Worm (Caenorhabditis elegans): ENCODE results near the gene F07C6.3.
A peak's percentile ranks its signal among the peaks of the same experiment; 100 is the strongest.

F07C6.3 gene

DNA sequence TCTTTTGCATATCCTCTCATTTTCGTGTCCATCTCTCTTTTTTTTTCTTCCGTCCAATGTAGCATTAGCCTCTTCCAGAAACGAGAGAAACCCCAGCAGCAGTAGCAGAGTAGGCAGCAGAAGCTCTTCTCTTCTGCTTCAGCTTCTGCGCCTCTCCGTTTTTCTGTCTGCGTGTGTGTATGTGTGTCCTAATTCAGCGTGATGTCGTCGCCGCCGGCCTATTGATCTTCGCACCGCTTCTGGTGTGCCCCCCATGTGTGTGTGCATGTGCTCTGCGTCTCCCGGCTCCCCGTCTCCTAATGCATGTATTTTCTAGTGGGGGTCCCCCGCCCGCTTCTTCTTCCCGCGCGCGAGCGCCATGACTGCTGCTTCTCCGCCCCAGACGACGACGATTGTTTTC lies 17.6 kb upstream of the F07C6.3 start:
- TF ChIP-seq flt-1 (GFP tag; IDR thresholded peaks at IDR 0.05) (peak; percentile 62; the same call in 1 of the 2 replicates), ztf-29 (GFP tag; IDR thresholded peaks at IDR 0.05) (no peak)

DNA sequence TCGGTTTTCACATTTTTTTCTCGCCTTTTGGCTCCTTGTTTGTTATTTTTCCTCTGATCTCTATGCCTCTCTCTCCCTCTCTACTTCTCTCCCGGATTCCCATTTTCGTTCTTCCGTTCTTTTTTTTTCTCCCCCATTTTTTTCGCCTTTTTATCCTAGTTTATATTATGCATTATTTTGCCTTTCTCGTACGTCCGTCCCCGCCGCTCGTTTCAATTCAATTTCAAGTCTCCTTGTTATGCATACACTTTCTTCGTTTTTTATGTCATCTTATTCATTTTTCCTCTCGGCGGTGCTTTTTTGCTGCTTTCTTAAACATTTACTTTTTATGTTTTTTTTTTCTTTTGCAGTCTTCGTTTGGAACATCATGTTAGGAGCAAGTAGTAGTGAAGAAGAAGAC lies 15.5 kb upstream of the F07C6.3 start, which contains the start of gene unc-31:
Gene unc-31, plus strand, starts transcription at position 349 of the 400 bp plus-strand sequence.
- TF ChIP-seq ztf-23 (GFP tag; IDR thresholded peaks at IDR 0.05): no peak
- no peak for TF ChIP-seq cog-1 (tag; optimal IDR thresholded peaks at IDR 0.05)
- TF ChIP-seq ztf-29 (GFP tag; IDR thresholded peaks at IDR 0.05): no peak
- no peak for TF ChIP-seq tab-1 (GFP tag; IDR thresholded peaks at IDR 0.05)
- TF ChIP-seq klf-2 (GFP tag; conservative IDR thresholded peaks at IDR 0.05): no peak
- no peak for TF ChIP-seq med-1 (GFP tag; optimal IDR thresholded peaks at IDR 0.05; ENCODE audit: insufficient read depth)
- no peak for TF ChIP-seq T22C8.4 (GFP tag; IDR thresholded peaks at IDR 0.05)
- no peak for TF ChIP-seq flt-1 (GFP tag; IDR thresholded peaks at IDR 0.05)
- TF ChIP-seq ref-1 (GFP tag; conservative IDR thresholded peaks at IDR 0.05): no peak

DNA sequence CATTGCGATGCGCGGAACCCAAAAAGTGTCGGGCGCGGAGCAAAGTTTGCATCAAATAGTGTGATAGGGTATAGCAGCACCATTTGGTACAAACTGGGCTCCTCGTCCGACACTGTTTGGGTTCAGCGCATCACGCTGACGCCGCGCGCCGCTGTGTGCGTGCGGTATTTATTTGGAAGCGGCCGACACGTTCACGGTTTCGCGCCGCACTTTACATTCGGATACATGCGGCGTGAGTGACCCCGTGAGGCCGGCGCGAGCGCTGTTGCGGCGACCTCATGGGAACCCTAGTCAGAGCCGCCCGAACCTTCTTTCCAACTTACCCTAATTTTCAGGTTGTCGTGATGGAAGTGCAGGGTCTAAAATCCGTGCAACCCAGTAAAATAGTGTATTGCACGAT lies 8.1 kb upstream of the F07C6.3 start:
- TF ChIP-seq flt-1 (GFP tag; IDR thresholded peaks at IDR 0.05) (no peak), T22C8.4 (GFP tag; IDR thresholded peaks at IDR 0.05) (no peak), ref-1 (GFP tag; conservative IDR thresholded peaks at IDR 0.05) (no peak), ztf-23 (GFP tag; IDR thresholded peaks at IDR 0.05) (no peak), ztf-29 (GFP tag; IDR thresholded peaks at IDR 0.05) (no peak), cog-1 (tag; optimal IDR thresholded peaks at IDR 0.05) (no peak), med-1 (GFP tag; optimal IDR thresholded peaks at IDR 0.05; ENCODE audit: insufficient read depth) (no peak), tab-1 (GFP tag; IDR thresholded peaks at IDR 0.05) (no peak), klf-2 (GFP tag; conservative IDR thresholded peaks at IDR 0.05) (no peak)

DNA sequence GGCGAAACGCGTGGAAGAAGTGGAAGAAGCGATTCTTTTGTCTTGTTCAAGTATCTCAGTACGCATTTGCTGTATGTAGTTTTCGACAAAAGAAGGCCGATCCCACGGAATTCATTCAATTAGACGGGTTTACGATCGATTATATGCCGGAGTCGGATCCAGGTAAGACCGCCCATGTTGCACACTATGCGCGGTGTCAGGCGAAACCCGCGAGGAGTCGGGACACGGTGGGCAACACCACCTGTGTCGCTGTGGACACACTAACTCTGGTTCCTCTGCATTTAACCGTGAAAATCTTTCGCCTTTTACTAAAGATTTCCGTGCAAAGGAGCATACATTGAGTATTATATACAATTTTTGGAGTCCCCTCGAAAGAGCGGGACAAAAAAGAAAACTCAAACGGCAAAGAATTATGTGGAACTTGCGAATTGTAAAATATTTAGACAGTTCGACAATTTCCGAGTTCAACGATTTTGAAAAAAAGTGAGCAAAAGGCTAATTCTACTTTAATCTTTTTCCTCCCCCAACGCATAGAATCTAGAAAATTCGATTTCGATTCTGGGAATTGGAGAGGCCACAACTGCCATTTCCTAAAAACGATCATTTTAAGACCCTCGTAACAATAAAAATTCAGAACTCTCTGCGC lies 7.1 kb upstream of the F07C6.3 start:
- no peak for TF ChIP-seq klf-2 (GFP tag; conservative IDR thresholded peaks at IDR 0.05)
- TF ChIP-seq tab-1 (GFP tag; IDR thresholded peaks at IDR 0.05): no peak
- TF ChIP-seq flt-1 (GFP tag; IDR thresholded peaks at IDR 0.05): 0 out of 2 replicates have a peak, but pooled peaks have one; percentile 21
- no peak for TF ChIP-seq ztf-29 (GFP tag; IDR thresholded peaks at IDR 0.05)

DNA sequence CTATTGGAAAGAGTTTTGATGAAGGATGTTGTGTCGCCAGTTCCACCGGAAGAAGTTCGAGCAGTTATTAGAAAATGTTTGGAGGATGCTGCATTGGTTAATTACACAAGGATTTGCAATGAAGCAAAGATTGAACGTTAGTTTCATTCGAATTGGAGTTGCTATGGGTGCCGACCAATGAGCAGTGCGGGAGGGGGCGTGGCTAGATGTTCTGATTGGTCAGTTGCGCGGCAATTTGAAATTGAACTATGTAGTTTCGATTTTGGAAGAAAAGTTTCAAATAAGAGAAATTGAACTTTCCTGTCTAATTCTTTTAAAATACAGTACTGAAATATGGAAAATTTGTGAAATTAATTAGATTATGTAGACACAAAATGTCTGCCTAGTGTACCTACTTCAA lies 5.9 kb upstream of the F07C6.3 start:
- TF ChIP-seq ztf-29 (GFP tag; IDR thresholded peaks at IDR 0.05) (no peak), med-1 (GFP tag; optimal IDR thresholded peaks at IDR 0.05; ENCODE audit: insufficient read depth) (no peak), ref-1 (GFP tag; conservative IDR thresholded peaks at IDR 0.05) (no peak), cog-1 (tag; optimal IDR thresholded peaks at IDR 0.05) (no peak), klf-2 (GFP tag; conservative IDR thresholded peaks at IDR 0.05) (no peak)

DNA sequence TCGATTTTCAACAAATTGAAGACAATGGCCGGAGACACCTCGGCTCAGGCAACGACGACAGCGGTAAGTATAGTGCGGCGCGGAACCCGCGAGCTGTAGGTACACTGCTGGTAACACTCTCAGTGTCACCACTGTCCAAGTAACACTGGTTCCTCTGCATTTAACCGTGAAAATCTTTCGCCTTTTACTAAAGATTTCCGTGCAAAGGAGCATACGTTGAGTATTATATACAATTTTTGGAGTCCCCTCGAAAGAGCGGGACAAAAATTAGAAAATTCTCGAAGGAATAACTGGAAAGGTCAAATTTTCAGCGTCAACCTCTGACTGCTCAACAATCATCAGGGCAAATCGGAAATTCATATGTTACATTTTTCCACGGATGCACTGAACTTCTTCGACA lies 3.0 kb upstream of the F07C6.3 start:
- TF ChIP-seq ztf-23 (GFP tag; IDR thresholded peaks at IDR 0.05) (no peak), ztf-29 (GFP tag; IDR thresholded peaks at IDR 0.05) (no peak), cog-1 (tag; optimal IDR thresholded peaks at IDR 0.05) (no peak), klf-2 (GFP tag; conservative IDR thresholded peaks at IDR 0.05) (no peak)

DNA sequence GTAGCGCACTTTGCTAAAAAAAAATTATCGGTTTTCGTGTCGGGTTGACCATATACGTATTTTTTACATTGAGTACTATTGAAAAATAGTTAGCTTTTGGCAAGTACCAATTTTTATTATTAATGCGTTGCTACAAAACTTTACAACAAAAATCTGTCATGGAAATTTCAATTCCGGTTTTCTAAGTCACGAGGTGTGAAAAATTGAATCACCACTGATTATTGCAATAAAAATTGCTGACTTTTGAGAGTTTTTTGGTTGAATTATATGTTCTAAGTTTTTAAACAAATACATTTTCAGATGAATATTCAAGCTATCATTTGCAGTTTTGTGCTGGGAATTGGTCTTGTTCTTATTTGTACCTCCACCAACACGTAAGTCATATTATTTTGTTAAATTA lies 1.8 kb downstream of the F07C6.3 start, which contains the start of gene F07C6.2:
Gene F07C6.2, plus strand, starts transcription at position 301 of the 400 bp plus-strand sequence.
- TF ChIP-seq flt-1 (GFP tag; IDR thresholded peaks at IDR 0.05): no peak
- TF ChIP-seq T22C8.4 (GFP tag; IDR thresholded peaks at IDR 0.05): no peak
- TF ChIP-seq tab-1 (GFP tag; IDR thresholded peaks at IDR 0.05): no peak
- no peak for TF ChIP-seq ztf-23 (GFP tag; IDR thresholded peaks at IDR 0.05)
- no peak for TF ChIP-seq med-1 (GFP tag; optimal IDR thresholded peaks at IDR 0.05; ENCODE audit: insufficient read depth)

DNA sequence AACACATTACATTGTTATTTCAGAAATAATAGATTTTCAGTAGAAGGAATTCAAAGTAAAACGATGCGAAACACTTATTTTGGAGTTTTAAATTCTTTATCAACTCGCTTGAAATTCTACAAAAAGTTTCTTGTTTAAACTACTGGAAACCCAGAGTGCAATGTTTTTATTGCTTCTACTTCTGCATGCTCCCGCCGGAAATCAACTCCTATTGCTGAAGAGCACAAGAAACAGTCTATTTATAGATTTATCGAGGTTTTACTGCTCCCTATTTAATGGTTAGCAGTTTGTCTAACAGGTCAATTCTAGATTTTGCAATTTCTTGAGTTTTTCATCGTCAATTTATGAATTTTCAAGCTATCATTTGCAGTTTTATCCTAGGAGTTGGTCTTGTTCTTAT lies 3.5 kb downstream of the F07C6.3 start, which contains the start of gene F07C6.6:
Gene F07C6.6, plus strand, starts transcription at position 301 of the 400 bp plus-strand sequence.
- TF ChIP-seq ref-1 (GFP tag; conservative IDR thresholded peaks at IDR 0.05) (no peak), flt-1 (GFP tag; IDR thresholded peaks at IDR 0.05) (no peak), T22C8.4 (GFP tag; IDR thresholded peaks at IDR 0.05) (no peak), ztf-29 (GFP tag; IDR thresholded peaks at IDR 0.05) (no peak), tab-1 (GFP tag; IDR thresholded peaks at IDR 0.05) (no peak), ztf-23 (GFP tag; IDR thresholded peaks at IDR 0.05) (no peak), klf-2 (GFP tag; conservative IDR thresholded peaks at IDR 0.05) (no peak), med-1 (GFP tag; optimal IDR thresholded peaks at IDR 0.05; ENCODE audit: insufficient read depth) (no peak)

DNA sequence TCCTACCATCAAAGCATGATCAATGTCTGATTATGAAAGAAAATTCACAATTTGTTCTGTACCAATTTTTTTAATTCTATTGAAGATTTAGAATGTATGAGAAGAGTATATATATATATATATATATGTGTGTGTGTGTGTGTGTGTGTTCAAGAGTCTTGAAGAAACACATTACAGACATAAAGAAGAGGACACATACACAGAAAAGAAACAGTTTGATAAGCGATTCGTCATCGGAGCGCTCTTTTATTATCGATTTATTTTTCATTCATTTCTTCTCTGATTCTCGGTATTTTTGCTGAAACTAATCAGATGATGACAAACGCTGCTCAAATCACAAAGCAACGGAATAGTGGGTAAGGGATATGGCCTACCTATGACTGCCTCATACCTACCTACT lies 4.6 kb downstream of the F07C6.3 start, which contains the start of gene pin-2:
Gene pin-2, plus strand, starts transcription at position 227 of the 400 bp plus-strand sequence.
- TF ChIP-seq T22C8.4 (GFP tag; IDR thresholded peaks at IDR 0.05): no peak
- TF ChIP-seq klf-2 (GFP tag; conservative IDR thresholded peaks at IDR 0.05): no peak
- TF ChIP-seq ztf-23 (GFP tag; IDR thresholded peaks at IDR 0.05): no peak
- TF ChIP-seq cog-1 (tag; optimal IDR thresholded peaks at IDR 0.05): no peak
- TF ChIP-seq flt-1 (GFP tag; IDR thresholded peaks at IDR 0.05): no peak
- TF ChIP-seq med-1 (GFP tag; optimal IDR thresholded peaks at IDR 0.05; ENCODE audit: insufficient read depth): no peak
- TF ChIP-seq tab-1 (GFP tag; IDR thresholded peaks at IDR 0.05): no peak
- TF ChIP-seq ref-1 (GFP tag; conservative IDR thresholded peaks at IDR 0.05): no peak
- no peak for TF ChIP-seq ztf-29 (GFP tag; IDR thresholded peaks at IDR 0.05)

DNA sequence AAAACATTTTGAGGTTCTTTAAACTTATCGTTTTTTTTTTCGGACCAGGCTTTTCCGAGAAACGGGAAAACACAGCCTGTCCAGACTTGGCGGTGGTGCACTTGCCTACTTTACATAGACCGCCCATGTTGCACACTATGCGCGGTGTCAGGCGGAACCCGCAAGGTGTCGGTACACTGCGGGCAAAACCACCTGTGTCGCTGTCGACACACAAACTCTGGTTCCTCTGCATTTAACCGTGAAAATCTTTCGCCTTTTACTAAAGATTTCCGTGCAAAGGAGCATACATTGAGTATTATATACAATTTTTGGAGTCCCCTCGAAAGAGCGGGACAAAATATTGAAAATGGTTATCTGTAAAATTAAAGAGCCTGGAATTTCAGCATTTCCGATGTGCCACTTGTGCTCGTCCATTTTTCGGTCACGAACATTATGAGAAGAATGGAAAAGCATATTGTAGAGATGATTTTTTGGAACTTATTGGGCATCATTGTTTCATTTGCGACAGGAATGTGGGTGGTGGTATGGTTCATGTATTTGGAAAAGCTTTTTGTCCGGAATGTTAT lies 6.4 kb downstream of the F07C6.3 start:
- TF ChIP-seq cog-1 (tag; optimal IDR thresholded peaks at IDR 0.05): no peak
- no peak for TF ChIP-seq ref-1 (GFP tag; conservative IDR thresholded peaks at IDR 0.05)
- no peak for TF ChIP-seq klf-2 (GFP tag; conservative IDR thresholded peaks at IDR 0.05)
- TF ChIP-seq ztf-23 (GFP tag; IDR thresholded peaks at IDR 0.05): no peak
- TF ChIP-seq T22C8.4 (GFP tag; IDR thresholded peaks at IDR 0.05): no peak
- no peak for TF ChIP-seq tab-1 (GFP tag; IDR thresholded peaks at IDR 0.05)
- no peak for TF ChIP-seq flt-1 (GFP tag; IDR thresholded peaks at IDR 0.05)
- TF ChIP-seq ztf-29 (GFP tag; IDR thresholded peaks at IDR 0.05): no peak
- TF ChIP-seq med-1 (GFP tag; optimal IDR thresholded peaks at IDR 0.05; ENCODE audit: insufficient read depth): no peak

Data from whole organism, midembryonic.